Worm (Caenorhabditis elegans): ENCODE data around the gene exos-4.1.

Gene exos-4.1

DNA sequence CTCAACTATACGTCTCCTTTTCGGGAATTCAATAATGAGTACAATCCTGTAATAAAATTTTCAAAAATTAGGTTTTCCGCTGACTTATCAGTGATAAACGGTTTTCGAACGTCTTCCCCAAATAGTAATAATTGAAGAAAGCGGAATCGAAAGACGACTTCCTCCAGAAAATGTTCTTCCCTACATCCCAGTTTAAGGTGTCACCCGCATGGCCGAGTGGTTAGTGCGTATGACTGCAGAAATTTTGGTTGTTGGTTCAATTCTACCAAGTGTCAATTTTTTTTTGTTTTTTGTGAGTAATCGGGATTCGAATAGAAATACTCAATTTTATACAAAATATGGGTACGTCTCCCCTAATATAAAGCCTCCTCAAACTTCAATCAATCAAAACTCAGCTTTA lies 42.0 kb downstream of the exos-4.1 start:
- TF ChIP-seq tab-1 (GFP tag; IDR thresholded peaks at IDR 0.05) (0 out of 2 replicates have a peak, but pooled peaks have one; percentile 51), ref-1 (GFP tag; conservative IDR thresholded peaks at IDR 0.05) (peak; percentile 43; the same call in 1 of the 2 replicates), T22C8.4 (GFP tag; IDR thresholded peaks at IDR 0.05) (0 out of 2 replicates have a peak, but pooled peaks have one; percentile 25), flt-1 (GFP tag; IDR thresholded peaks at IDR 0.05) (peak; percentile 54), ztf-23 (GFP tag; IDR thresholded peaks at IDR 0.05) (peak; percentile 30; the same call in 1 of the 2 replicates)

DNA sequence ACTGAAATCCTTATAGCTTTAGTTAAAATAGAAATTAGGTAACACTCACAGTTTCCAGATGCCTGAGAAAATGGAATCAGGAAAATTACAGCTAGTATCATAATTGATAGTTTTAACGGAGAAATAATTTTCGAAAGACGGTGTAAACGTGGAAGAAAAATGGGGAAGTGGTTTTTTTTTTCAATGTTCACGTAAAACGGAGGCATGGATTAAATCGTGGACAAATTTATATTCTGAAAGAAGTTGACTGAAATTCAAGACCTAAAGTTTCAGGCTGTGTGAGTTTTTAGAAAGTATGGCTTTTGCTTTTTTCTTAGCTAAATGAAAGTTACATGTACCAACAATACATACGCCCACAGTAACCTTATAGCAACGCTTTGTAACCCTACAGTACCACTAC lies 43.5 kb downstream of the exos-4.1 start, which contains the start of gene spe-43:
spe-43 (minus strand) TSS at position 101 of the 400 bp plus-strand sequence.
- TF ChIP-seq cog-1 (tag; optimal IDR thresholded peaks at IDR 0.05): no peak
- TF ChIP-seq ztf-29 (GFP tag; IDR thresholded peaks at IDR 0.05): no peak
- TF ChIP-seq flt-1 (GFP tag; IDR thresholded peaks at IDR 0.05): no peak
- no peak for TF ChIP-seq T22C8.4 (GFP tag; IDR thresholded peaks at IDR 0.05)
- no peak for TF ChIP-seq ref-1 (GFP tag; conservative IDR thresholded peaks at IDR 0.05)
- no peak for TF ChIP-seq klf-2 (GFP tag; conservative IDR thresholded peaks at IDR 0.05)
- TF ChIP-seq tab-1 (GFP tag; IDR thresholded peaks at IDR 0.05): no peak
- TF ChIP-seq med-1 (GFP tag; optimal IDR thresholded peaks at IDR 0.05; ENCODE audit: insufficient read depth): no peak
- TF ChIP-seq ztf-23 (GFP tag; IDR thresholded peaks at IDR 0.05): no peak

DNA sequence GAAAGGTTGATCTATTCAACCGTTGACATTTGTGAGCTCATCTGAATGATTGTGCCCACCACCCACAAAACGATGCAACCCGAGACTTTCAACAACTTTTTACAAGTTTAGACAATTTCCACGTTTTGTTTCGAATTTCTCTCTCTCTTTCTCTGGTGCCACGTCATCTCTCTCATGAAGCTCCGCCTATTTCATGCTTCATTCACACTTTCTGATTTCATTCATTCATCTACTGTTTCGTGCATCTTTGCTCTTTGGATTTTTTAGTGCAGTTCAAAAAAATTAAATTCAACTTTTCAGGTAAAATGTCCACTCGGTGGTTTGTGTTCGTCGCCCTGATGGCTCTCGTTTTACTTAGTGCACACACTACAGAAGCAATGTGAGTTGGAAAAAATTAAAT lies 50.5 kb downstream of the exos-4.1 start, which contains the start of gene nlp-79:
nlp-79 (plus strand) TSS at position 301 of the 400 bp plus-strand sequence.
- TF ChIP-seq flt-1 (GFP tag; IDR thresholded peaks at IDR 0.05) (no peak), klf-2 (GFP tag; conservative IDR thresholded peaks at IDR 0.05) (no peak), ref-1 (GFP tag; conservative IDR thresholded peaks at IDR 0.05) (no peak), med-1 (GFP tag; optimal IDR thresholded peaks at IDR 0.05; ENCODE audit: insufficient read depth) (no peak), ztf-29 (GFP tag; IDR thresholded peaks at IDR 0.05) (no peak), tab-1 (GFP tag; IDR thresholded peaks at IDR 0.05) (no peak), ztf-23 (GFP tag; IDR thresholded peaks at IDR 0.05) (no peak), T22C8.4 (GFP tag; IDR thresholded peaks at IDR 0.05) (no peak), cog-1 (tag; optimal IDR thresholded peaks at IDR 0.05) (no peak)
